Fruit fly (Drosophila melanogaster) whole organism, adult: ENCODE results near the gene Pop4.

ENCODE experiments used
- CG11617 ChIP-seq: fragments of 200-800 bp; sonication (Bioruptor generic); optimal IDR thresholded peaks from 2 replicates; lab custom pipeline; 2017; ENCODE audit warnings: mild to moderate bottlenecking, missing biosample characterization, missing genetic modification reagents, missing genetic modification characterization
- CG12768 ChIP-seq: fragments of 200-800 bp; sonication (Bioruptor generic); optimal IDR thresholded peaks from 2 replicates; lab custom pipeline; 2017; ENCODE audit warnings: missing biosample characterization, missing genetic modification characterization, mild to moderate bottlenecking, moderate library complexity, missing genetic modification reagents
- CG14711 ChIP-seq: fragments of 200-800 bp; sonication (Bioruptor generic); optimal IDR thresholded peaks from 2 replicates; lab custom pipeline; 2018; ENCODE audit warnings: missing biosample characterization, mild to moderate bottlenecking, missing genetic modification characterization, moderate library complexity
- CG1620 ChIP-seq: fragments of 200-800 bp; sonication (Bioruptor generic); optimal IDR thresholded peaks from 2 replicates; lab custom pipeline; 2016; ENCODE audit warnings: missing biosample characterization, missing genetic modification characterization
- CG33017 ChIP-seq: fragments of 200-800 bp; sonication (Bioruptor generic); optimal IDR thresholded peaks from 2 replicates; lab custom pipeline; 2018; ENCODE audit warnings: missing biosample characterization, mild to moderate bottlenecking, missing genetic modification characterization, moderate library complexity
- CG5204 ChIP-seq: fragments of 200-800 bp; sonication (Bioruptor generic); optimal IDR thresholded peaks from 2 replicates; lab custom pipeline; 2016; ENCODE audit warnings: missing biosample characterization, missing genetic modification characterization
- CG7045 ChIP-seq: fragments of 200-800 bp; sonication (Bioruptor generic); optimal IDR thresholded peaks from 2 replicates; lab custom pipeline; 2017; ENCODE audit warnings: missing biosample characterization, mild to moderate bottlenecking, missing genetic modification characterization
- CG7101 ChIP-seq: fragments of 200-800 bp; sonication (Bioruptor generic); optimal IDR thresholded peaks from 2 replicates; lab custom pipeline; 2018; ENCODE audit warnings: missing biosample characterization, mild to moderate bottlenecking, missing genetic modification characterization, moderate library complexity
- Clk ChIP-seq: fragments of 200-800 bp; sonication (Bioruptor generic); optimal IDR thresholded peaks from 2 replicates; lab custom pipeline; 2017; ENCODE audit warnings: missing biosample characterization, missing genetic modification characterization
- Crg-1 ChIP-seq: fragments of 200-800 bp; sonication (Bioruptor generic); optimal IDR thresholded peaks from 2 replicates; lab custom pipeline; 2016; ENCODE audit warnings: missing biosample characterization, missing genetic modification characterization
- Hr96 ChIP-seq: fragments of 200-800 bp; sonication (Bioruptor generic); optimal IDR thresholded peaks from 2 replicates; lab custom pipeline; 2016; ENCODE audit warnings: missing biosample characterization, missing genetic modification characterization
- Mnt ChIP-seq: fragments of 200-800 bp; sonication (Bioruptor generic); optimal IDR thresholded peaks from 2 replicates; lab custom pipeline; 2016; ENCODE audit warnings: missing biosample characterization, mild to moderate bottlenecking, missing genetic modification characterization
- bab1 ChIP-seq: fragments of 200-800 bp; sonication (Bioruptor generic); optimal IDR thresholded peaks from 3 replicates; lab custom pipeline; 2019; ENCODE audit warnings: missing biosample characterization, mild to moderate bottlenecking, missing genetic modification characterization, moderate library complexity
- cic ChIP-seq: fragments of 200-800 bp; sonication (Bioruptor generic); optimal IDR thresholded peaks from 2 replicates; lab custom pipeline; 2017; ENCODE audit warnings: missing biosample characterization, mild to moderate bottlenecking, missing genetic modification characterization, moderate library complexity
- cnc ChIP-seq, 2 experiments: fragments of >200 bp; optimal IDR thresholded peaks; 2 replicates each; lab custom pipeline; 2017
- kay ChIP-seq: fragments of 200-800 bp; sonication (Bioruptor generic); peaks from one replicate; lab custom pipeline; 2016; ENCODE audit warnings: missing biosample characterization, missing genetic modification characterization, borderline replicate concordance
- ovo ChIP-seq: fragments of 200-800 bp; sonication (Bioruptor generic); optimal IDR thresholded peaks from 2 replicates; lab custom pipeline; 2016; ENCODE audit warnings: missing biosample characterization, missing genetic modification characterization
- pad ChIP-seq: fragments of 200-800 bp; sonication (Bioruptor generic); optimal IDR thresholded peaks from 3 replicates; lab custom pipeline; 2017; ENCODE audit warnings: missing biosample characterization, missing genetic modification characterization, mild to moderate bottlenecking, moderate library complexity, missing genetic modification reagents
- tj ChIP-seq: fragments of 200-800 bp; sonication (Bioruptor generic); optimal IDR thresholded peaks from 3 replicates; lab custom pipeline; 2017; ENCODE audit warnings: missing biosample characterization, mild to moderate bottlenecking, missing genetic modification characterization, moderate library complexity
- toe ChIP-seq: fragments of 200-800 bp; sonication (Bioruptor generic); optimal IDR thresholded peaks from 2 replicates; lab custom pipeline; 2016; ENCODE audit warnings: missing biosample characterization, missing genetic modification characterization

The Pop4 gene

dm6 chr3L:7958590-7959180 is 19.8 kb downstream of the Pop4 start:
- TF ChIP-seq ovo (GFP tag; lab: Kevin White, UChicago) (no peak), CG12768 (GFP tag; lab: Kevin White, UChicago) (no peak), CG1620 (no peak), kay (GFP tag; lab: Kevin White, UChicago) (no peak), Crg-1 (GFP tag; lab: Kevin White, UChicago) (no peak)

- TF ChIP-seq pad (GFP tag; lab: Kevin White, UChicago) (no peak), CG33017 (no peak), tj (GFP tag; lab: Kevin White, UChicago) (no peak), CG5204 (no peak), Clk (no peak), Crg-1 (GFP tag; lab: Kevin White, UChicago) (no peak)
Observed at dm6 chr3L:7958083-7958482, 20.4 kb downstream of the Pop4 start.

DNA sequence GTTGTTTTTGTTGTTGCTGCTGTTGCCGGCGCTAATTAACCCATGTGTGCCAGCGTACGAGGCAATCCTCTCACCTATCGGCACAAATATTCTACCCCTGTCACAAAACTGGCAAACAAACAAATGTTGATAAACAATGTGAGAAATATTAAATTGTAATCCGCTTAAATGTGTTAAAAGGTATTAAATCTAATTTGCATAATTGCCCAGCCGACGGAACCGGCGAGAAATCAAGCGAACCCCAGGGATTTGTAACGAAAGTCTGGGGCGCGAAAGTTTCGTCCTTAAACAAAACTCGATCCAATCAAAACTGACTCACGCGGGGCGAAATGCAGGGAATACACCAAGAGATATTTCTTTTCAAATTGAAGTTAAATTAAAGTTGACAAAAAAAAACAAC is 21.7 kb downstream of the Pop4 start:
- no peak for TF ChIP-seq CG33017
- no peak for TF ChIP-seq ovo (GFP tag; lab: Kevin White, UChicago)
- TF ChIP-seq Hr96 (GFP tag; lab: Kevin White, UChicago) = no peak
- no peak for TF ChIP-seq cic (GFP tag; lab: Kevin White, UChicago)
- no peak for TF ChIP-seq CG5204
- TF ChIP-seq CG12768 (GFP tag; lab: Kevin White, UChicago) = no peak
- TF ChIP-seq kay (GFP tag; lab: Kevin White, UChicago) = no peak
- TF ChIP-seq cnc (optimal IDR thresholded peaks at IDR 0.05; lab: Kevin White, UChicago) = no peak
- TF ChIP-seq Clk = no peak
- no peak for TF ChIP-seq tj (GFP tag; lab: Kevin White, UChicago)
- TF ChIP-seq toe = no peak
- TF ChIP-seq CG14711 (tag; lab: Kevin White, UChicago) = no peak
- no peak for TF ChIP-seq Crg-1 (GFP tag; lab: Kevin White, UChicago)

dm6 chr3L:7954967-7955366 is 23.5 kb downstream of the Pop4 start:
- TF ChIP-seq CG12768 (GFP tag; lab: Kevin White, UChicago) = no peak
- no peak for TF ChIP-seq CG33017
- TF ChIP-seq Mnt (GFP tag; lab: Kevin White, UChicago) = no peak
- no peak for TF ChIP-seq CG7045 (GFP tag; lab: Kevin White, UChicago)
- no peak for TF ChIP-seq CG11617
- no peak for TF ChIP-seq Clk
- TF ChIP-seq Crg-1 (GFP tag; lab: Kevin White, UChicago) = no peak
- TF ChIP-seq CG14711 (tag; lab: Kevin White, UChicago) = no peak
- TF ChIP-seq cnc (optimal IDR thresholded peaks at IDR 0.05; lab: Kevin White, UChicago) = no peak
- no peak for TF ChIP-seq bab1 (GFP tag; lab: Kevin White, UChicago)
- TF ChIP-seq cic (GFP tag; lab: Kevin White, UChicago) = no peak
- TF ChIP-seq kay (GFP tag; lab: Kevin White, UChicago) = no peak
- TF ChIP-seq pad (GFP tag; lab: Kevin White, UChicago) = no peak
- TF ChIP-seq CG1620 = no peak
- TF ChIP-seq Hr96 (GFP tag; lab: Kevin White, UChicago) = no peak
- no peak for TF ChIP-seq CG7101

DNA sequence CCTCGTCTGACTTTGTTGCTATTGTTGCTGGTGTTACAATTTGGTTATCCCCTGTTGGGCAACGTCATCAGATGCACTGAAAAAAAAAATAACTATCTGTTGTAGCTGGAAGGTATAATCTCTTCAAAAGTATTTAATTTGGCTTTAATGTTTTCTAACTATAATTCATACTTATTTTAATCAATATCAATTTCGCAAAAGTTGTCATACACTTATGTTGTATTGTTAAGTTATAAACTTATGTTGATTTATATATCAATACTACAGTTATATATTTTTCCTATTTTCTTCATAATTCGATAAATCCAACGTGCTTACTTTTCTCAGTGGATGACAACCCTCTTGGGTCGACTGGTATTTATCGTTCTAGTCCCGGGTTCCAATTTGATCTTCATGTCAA is 24.7 kb downstream of the Pop4 start:
- TF ChIP-seq cic (GFP tag; lab: Kevin White, UChicago) (no peak), CG11617 (no peak), ovo (GFP tag; lab: Kevin White, UChicago) (no peak), cnc (optimal IDR thresholded peaks at IDR 0.05; lab: Kevin White, UChicago) (no peak), Crg-1 (GFP tag; lab: Kevin White, UChicago) (no peak), bab1 (GFP tag; lab: Kevin White, UChicago) (no peak), Mnt (GFP tag; lab: Kevin White, UChicago) (no peak), CG7101 (no peak), CG12768 (GFP tag; lab: Kevin White, UChicago) (no peak), CG7045 (GFP tag; lab: Kevin White, UChicago) (no peak), Clk (no peak), CG5204 (no peak), Hr96 (GFP tag; lab: Kevin White, UChicago) (no peak), pad (GFP tag; lab: Kevin White, UChicago) (no peak)

DNA sequence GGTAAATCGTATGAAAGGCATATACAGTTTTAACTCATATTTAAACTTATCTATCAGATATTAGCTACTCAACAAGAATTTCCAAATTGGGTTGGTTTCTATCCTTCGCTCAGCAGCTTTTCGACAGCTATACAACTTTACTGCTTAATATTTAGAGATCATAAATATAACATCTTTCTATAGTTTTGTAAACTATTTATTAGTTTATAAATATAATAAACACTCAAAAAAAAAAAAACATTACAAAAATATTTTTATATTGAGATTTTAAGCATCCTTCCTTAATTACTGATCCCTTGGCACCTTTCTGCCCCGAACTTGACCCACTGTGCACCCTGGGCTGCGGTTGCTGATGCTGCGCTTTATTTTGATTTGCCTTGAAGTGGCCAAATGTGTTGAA is 25.5 kb downstream of the Pop4 start:
- TF ChIP-seq kay (GFP tag; lab: Kevin White, UChicago) (peak; percentile 45), Mnt (GFP tag; lab: Kevin White, UChicago) (no peak), CG7101 (no peak)

dm6 chr3L:7952560-7952959 is 25.9 kb downstream of the Pop4 start:
- TF ChIP-seq CG14711 (tag; lab: Kevin White, UChicago) (no peak), tj (GFP tag; lab: Kevin White, UChicago) (no peak), CG5204 (no peak), CG11617 (no peak), kay (GFP tag; lab: Kevin White, UChicago) (no peak), CG7045 (GFP tag; lab: Kevin White, UChicago) (no peak), cnc (optimal IDR thresholded peaks at IDR 0.05; lab: Kevin White, UChicago) (no peak), Crg-1 (GFP tag; lab: Kevin White, UChicago) (no peak), Hr96 (GFP tag; lab: Kevin White, UChicago) (no peak), CG7101 (no peak), pad (GFP tag; lab: Kevin White, UChicago) (no peak), toe (no peak)
